Fruit fly (Drosophila melanogaster) whole organism, embryonic: ENCODE data around the gene CG43321.

Experiments
- B-H1 ChIP-seq: fragments of 200-800 bp; sonication (Bioruptor generic); IDR thresholded peaks from 3 replicates; pipeline ENCODE4 v1.3.6; 2022; ENCODE audit warnings: missing biosample characterization, missing genetic modification characterization
- Bgb ChIP-seq: fragments of 200-800 bp; sonication (Bioruptor generic); IDR thresholded peaks from 2 replicates; pipeline ENCODE4 v1.3.6; 2022; ENCODE audit warnings: missing biosample characterization, missing genetic modification characterization; ENCODE audit not compliant: partially characterized antibody
- Blimp-1 ChIP-seq: fragments of 200-800 bp; sonication (Bioruptor generic); optimal IDR thresholded peaks from 3 replicates; lab custom pipeline; 2018; ENCODE audit warnings: missing biosample characterization, missing genetic modification characterization, mild to moderate bottlenecking, moderate library complexity, missing genetic modification reagents
- CG10147 ChIP-seq: fragments of 200-800 bp; sonication (Bioruptor generic); optimal IDR thresholded peaks from 2 replicates; lab custom pipeline; 2019; ENCODE audit warnings: missing biosample characterization, mild to moderate bottlenecking, missing genetic modification characterization, moderate library complexity
- CG10321 ChIP-seq: fragments of 200-800 bp; sonication (Bioruptor generic); IDR thresholded peaks from 2 replicates; pipeline ENCODE4 v1.3.6; 2022; ENCODE audit warnings: missing biosample characterization, missing genetic modification characterization
- CG10979 ChIP-seq: fragments of 200-800 bp; sonication (Bioruptor generic); optimal IDR thresholded peaks from 2 replicates; lab custom pipeline; 2018; ENCODE audit warnings: missing biosample characterization, mild to moderate bottlenecking, missing genetic modification characterization, moderate library complexity
- CG11504 ChIP-seq: fragments of 200-800 bp; sonication (Bioruptor generic); optimal IDR thresholded peaks from 3 replicates; lab custom pipeline; 2019; ENCODE audit warnings: missing biosample characterization, mild to moderate bottlenecking, missing genetic modification characterization, moderate library complexity
- CG13296 ChIP-seq: fragments of 200-800 bp; sonication (Bioruptor generic); optimal IDR thresholded peaks from 3 replicates; lab custom pipeline; 2018; ENCODE audit warnings: missing biosample characterization, mild to moderate bottlenecking, missing genetic modification characterization
- CG14667 ChIP-seq: fragments of 200-800 bp; sonication (Bioruptor generic); IDR thresholded peaks from 2 replicates; pipeline ENCODE4 v1.3.6; 2022; ENCODE audit warnings: missing biosample characterization, missing genetic modification characterization
- CG17802 ChIP-seq: fragments of 200-800 bp; sonication (Bioruptor generic); optimal IDR thresholded peaks from 2 replicates; lab custom pipeline; 2018; ENCODE audit warnings: missing biosample characterization, mild to moderate bottlenecking, missing genetic modification characterization, moderate library complexity
- CG18262 ChIP-seq: fragments of 200-800 bp; optimal IDR thresholded peaks from 3 replicates; lab custom pipeline; 2019; ENCODE audit warnings: missing biosample characterization, mild to moderate bottlenecking, missing genetic modification characterization, moderate library complexity
- CG2129 ChIP-seq: fragments of 200-800 bp; sonication (Bioruptor generic); IDR thresholded peaks from 2 replicates; pipeline ENCODE4 v1.3.6; 2022; ENCODE audit warnings: missing biosample characterization, missing genetic modification characterization; ENCODE audit not compliant: partially characterized antibody
- CG2678 ChIP-seq: fragments of 200-800 bp; sonication (Bioruptor generic); optimal IDR thresholded peaks from 3 replicates; lab custom pipeline; 2019; ENCODE audit warnings: missing biosample characterization, mild to moderate bottlenecking, missing genetic modification characterization, moderate library complexity
- CG2889 ChIP-seq: fragments of 200-800 bp; sonication (Bioruptor generic); IDR thresholded peaks from 3 replicates; pipeline ENCODE4 v1.3.6; 2022; ENCODE audit warnings: missing biosample characterization, missing genetic modification characterization
- CG3065 ChIP-seq: fragments of 200-800 bp; sonication (Bioruptor generic); optimal IDR thresholded peaks from 2 replicates; lab custom pipeline; 2016; ENCODE audit warnings: missing biosample characterization, missing genetic modification characterization
- CG31441 ChIP-seq: fragments of 200-800 bp; sonication (Bioruptor generic); IDR thresholded peaks from 2 replicates; pipeline ENCODE4 v1.3.6; 2022; ENCODE audit warnings: missing biosample characterization, missing genetic modification characterization
- CG3838 ChIP-seq: fragments of 200-800 bp; sonication (Bioruptor generic); optimal IDR thresholded peaks from 3 replicates; lab custom pipeline; 2016; ENCODE audit warnings: missing biosample characterization, missing genetic modification characterization
- CG43689 ChIP-seq: fragments of 200-800 bp; sonication (Bioruptor generic); IDR thresholded peaks from 2 replicates; pipeline ENCODE4 v1.3.6; 2022; ENCODE audit warnings: missing biosample characterization, missing genetic modification characterization
- CG6175 ChIP-seq: fragments of 200-800 bp; sonication (Bioruptor generic); IDR thresholded peaks from 3 replicates; pipeline ENCODE4 v1.3.6; 2022; ENCODE audit warnings: missing biosample characterization, missing genetic modification characterization
- CG8290 ChIP-seq, 3 experiments: fragments of 200-800 bp; sonication (Bioruptor generic); optimal IDR thresholded peaks; 2 replicates each; lab custom pipeline; 2016 to 2019; ENCODE audit warnings: missing biosample characterization in 3 of 3, missing genetic modification characterization in 3 of 3, mild to moderate bottlenecking in 2 of 3, moderate library complexity in 1 of 3
- CG9609 ChIP-seq: fragments of 200-800 bp; sonication (Bioruptor generic); optimal IDR thresholded peaks from 3 replicates; lab custom pipeline; 2016; ENCODE audit warnings: missing biosample characterization, missing genetic modification characterization
- CG9817 ChIP-seq: fragments of 200-800 bp; sonication (Bioruptor generic); optimal IDR thresholded peaks from 2 replicates; lab custom pipeline; 2018; ENCODE audit warnings: missing biosample characterization, mild to moderate bottlenecking, missing genetic modification characterization, moderate library complexity
- Dbx ChIP-seq: fragments of 200-800 bp; sonication (Bioruptor generic); IDR thresholded peaks from 3 replicates; pipeline ENCODE4 v1.3.6; 2022; ENCODE audit warnings: missing biosample characterization, missing genetic modification characterization
- Eip74EF ChIP-seq, 2 experiments: fragments of 200-800 bp in 1 of 2; fragments of >200 bp in 1 of 2; sonication (Bioruptor generic) in 1 of 2; optimal IDR thresholded peaks; 2 replicates each; lab custom pipeline; 2017 to 2019; ENCODE audit warnings: missing biosample characterization in 2 of 2, missing genetic modification characterization in 2 of 2, mild to moderate bottlenecking in 1 of 2, moderate library complexity in 1 of 2
- Elba2 ChIP-seq: fragments of 200-800 bp; sonication (Bioruptor generic); optimal IDR thresholded peaks from 3 replicates; lab custom pipeline; 2016; ENCODE audit warnings: missing biosample characterization, missing genetic modification characterization
- Ets97D ChIP-seq: fragments of 200-800 bp; sonication (Bioruptor generic); optimal IDR thresholded peaks from 3 replicates; lab custom pipeline; 2016; ENCODE audit warnings: missing biosample characterization, missing genetic modification characterization
- Fer1 ChIP-seq: fragments of 200-800 bp; sonication (Bioruptor generic); optimal IDR thresholded peaks from 2 replicates; lab custom pipeline; 2017; ENCODE audit warnings: missing biosample characterization, mild to moderate bottlenecking, missing genetic modification characterization
- Fer2 ChIP-seq: fragments of 200-800 bp; sonication (Bioruptor generic); optimal IDR thresholded peaks from 2 replicates; lab custom pipeline; 2018; ENCODE audit warnings: missing biosample characterization, mild to moderate bottlenecking, missing genetic modification characterization, moderate library complexity
- Gsc ChIP-seq: fragments of 200-800 bp; sonication (Bioruptor generic); IDR thresholded peaks from 2 replicates; pipeline ENCODE4 v1.3.6; 2022; ENCODE audit warnings: missing biosample characterization, missing genetic modification characterization
- Hr39 ChIP-seq: fragments of >200 bp; optimal IDR thresholded peaks from 2 replicates; lab custom pipeline; 2017
- Jarid2 ChIP-seq: fragments of 200-800 bp; sonication (Bioruptor generic); optimal IDR thresholded peaks from 3 replicates; lab custom pipeline; 2017; ENCODE audit warnings: mild to moderate bottlenecking, missing biosample characterization, missing genetic modification reagents, missing genetic modification characterization
- Lpt ChIP-seq: fragments of >200 bp; optimal IDR thresholded peaks from 2 replicates; lab custom pipeline; 2018; ENCODE audit warnings: missing biosample characterization, missing genetic modification characterization
- MBD-R2 ChIP-seq: fragments of 200-800 bp; sonication (Bioruptor generic); IDR thresholded peaks from 2 replicates; pipeline ENCODE4 v1.3.6; 2022; ENCODE audit warnings: missing biosample characterization, missing genetic modification characterization
- Oli ChIP-seq: fragments of 200-800 bp; sonication (Bioruptor generic); optimal IDR thresholded peaks from 2 replicates; lab custom pipeline; 2018; ENCODE audit warnings: missing biosample characterization, mild to moderate bottlenecking, missing genetic modification characterization, moderate library complexity
- Ptx1 ChIP-seq: fragments of 200-800 bp; sonication (Bioruptor generic); IDR thresholded peaks from 2 replicates; pipeline ENCODE4 v1.3.6; 2022; ENCODE audit warnings: missing biosample characterization, missing genetic modification characterization
- TFAM ChIP-seq: fragments of 200-800 bp; sonication (Bioruptor generic); optimal IDR thresholded peaks from 2 replicates; lab custom pipeline; 2017; ENCODE audit warnings: missing biosample characterization, missing genetic modification characterization, inconsistent platforms
- cwo ChIP-seq: fragments of 200-800 bp; sonication (Bioruptor generic); optimal IDR thresholded peaks from 3 replicates; lab custom pipeline; 2017; ENCODE audit warnings: missing biosample characterization, missing genetic modification characterization, mild to moderate bottlenecking, moderate library complexity, missing genetic modification reagents
- dan ChIP-seq: fragments of 200-800 bp; sonication (Bioruptor generic); IDR thresholded peaks from 2 replicates; pipeline ENCODE4 v1.3.6; 2022; ENCODE audit warnings: missing biosample characterization, missing genetic modification characterization
- dati ChIP-seq: fragments of 200-800 bp; sonication (Bioruptor generic); IDR thresholded peaks from 2 replicates; pipeline ENCODE4 v1.3.6; 2022; ENCODE audit warnings: missing biosample characterization, missing genetic modification characterization
- en ChIP-seq: fragments of 200-800 bp; sonication (Bioruptor generic); optimal IDR thresholded peaks from 2 replicates; lab custom pipeline; 2016; ENCODE audit warnings: missing biosample characterization, missing genetic modification characterization
- esg ChIP-seq: fragments of 200-800 bp; sonication (Bioruptor generic); conservative IDR thresholded peaks from 2 replicates; pipeline ENCODE4 v1.3.6; 2022; ENCODE audit warnings: missing biosample characterization, missing genetic modification characterization
- gsb ChIP-seq: fragments of 200-800 bp; sonication (Bioruptor generic); IDR thresholded peaks from 2 replicates; pipeline ENCODE4 v1.3.6; 2022; ENCODE audit warnings: missing biosample characterization, missing genetic modification characterization
- otp ChIP-seq: fragments of 200-800 bp; sonication (Bioruptor generic); IDR thresholded peaks from 3 replicates; pipeline ENCODE4, ENCODE4 v1.3.6; 2022; ENCODE audit warnings: missing biosample characterization, missing genetic modification characterization
- pfk ChIP-seq: fragments of 200-800 bp; sonication (Bioruptor generic); optimal IDR thresholded peaks from 2 replicates; lab custom pipeline; 2018; ENCODE audit warnings: missing biosample characterization, mild to moderate bottlenecking, missing genetic modification characterization, moderate library complexity
- pho ChIP-seq: fragments of 200-800 bp; sonication (Bioruptor generic); optimal IDR thresholded peaks from 2 replicates; lab custom pipeline; 2016; ENCODE audit warnings: missing biosample characterization, missing genetic modification characterization
- sc ChIP-seq, 3 experiments: fragments of >200 bp in 2 of 3; fragments of 200-800 bp in 1 of 3; sonication (Bioruptor generic) in 1 of 3; optimal IDR thresholded peaks; 2 replicates in 2 of 3; 3 replicates in 1 of 3; lab custom pipeline; 2017; ENCODE audit warnings: mild to moderate bottlenecking in 1 of 3, missing biosample characterization in 1 of 3, missing genetic modification characterization in 1 of 3, missing genetic modification reagents in 1 of 3
- slou ChIP-seq: fragments of 200-800 bp; sonication (Bioruptor generic); optimal IDR thresholded peaks from 3 replicates; lab custom pipeline; 2016; ENCODE audit warnings: missing biosample characterization, missing genetic modification characterization
- sug ChIP-seq: fragments of 200-800 bp; optimal IDR thresholded peaks from 2 replicates; lab custom pipeline; 2019; ENCODE audit warnings: missing biosample characterization, mild to moderate bottlenecking, missing genetic modification characterization, moderate library complexity
- twi ChIP-seq: fragments of 200-800 bp; optimal IDR thresholded peaks from 2 replicates; lab custom pipeline; 2019; ENCODE audit warnings: missing biosample characterization, mild to moderate bottlenecking, missing genetic modification characterization, moderate library complexity

CG43321 gene

DNA sequence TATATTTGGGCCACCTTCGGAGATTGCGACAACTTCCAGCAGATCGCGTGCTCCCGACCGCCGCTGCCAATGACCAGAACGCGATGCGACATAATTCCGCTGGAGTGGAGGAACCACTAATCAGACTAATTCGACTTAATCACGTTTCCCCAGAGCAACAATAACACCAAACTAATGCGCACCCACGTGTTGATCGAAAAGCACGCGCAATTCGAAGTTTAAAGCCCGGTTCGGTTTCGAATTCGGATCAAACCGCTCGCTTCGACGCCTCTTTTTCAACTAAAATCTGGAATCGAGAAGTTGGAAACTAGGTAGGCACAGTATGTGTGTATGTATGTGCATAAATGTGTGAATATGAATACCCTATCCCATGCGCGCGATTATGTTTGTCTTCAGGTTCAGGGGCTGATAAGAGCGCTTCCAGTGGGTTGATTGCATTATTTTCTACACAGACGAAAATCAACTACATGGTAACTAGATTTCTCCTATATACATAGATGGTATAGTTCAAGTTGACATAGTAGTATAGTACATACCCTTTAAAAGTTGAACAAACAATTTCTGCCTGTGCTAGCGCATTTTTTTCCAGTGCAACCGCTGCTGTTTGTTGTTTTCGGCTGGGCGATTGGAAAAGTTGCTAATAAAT, 11.7 kb downstream of the CG43321 start, which contains the start of gene Gart (continued):
- peak; percentile 68; the same call in 2 of the 3 replicates for TF ChIP-seq CG2889 (GFP tag; lab: Robert Waterston, UW)
- peak; percentile 98 for TF ChIP-seq cwo (GFP tag; lab: Kevin White, UChicago)
- peak; percentile 57 for TF ChIP-seq MBD-R2 (GFP tag; lab: Robert Waterston, UW)
- peak; percentile 70; the same call in 2 of the 3 replicates for TF ChIP-seq otp (GFP tag; lab: Robert Waterston, UW)
- TF ChIP-seq CG18262 (tag; lab: Kevin White, UChicago): peak; percentile 8
- TF ChIP-seq CG10147 (GFP tag; lab: Kevin White, UChicago): peak; percentile 8
- no peak for TF ChIP-seq CG10321 (GFP tag; lab: Robert Waterston, UW)
- no peak for TF ChIP-seq Elba2
- no peak for TF ChIP-seq dan (GFP tag; lab: Robert Waterston, UW)
- no peak for TF ChIP-seq CG3838 (GFP tag; lab: Kevin White, UChicago)
- peak; percentile 30 for TF ChIP-seq twi (tag; lab: Kevin White, UChicago)
- TF ChIP-seq pfk: no peak
- no peak for TF ChIP-seq Jarid2 (GFP tag; lab: Kevin White, UChicago)
- TF ChIP-seq Dbx (GFP tag; lab: Robert Waterston, UW): peak; percentile 63; the same call in 2 of the 3 replicates
- TF ChIP-seq CG31441 (GFP tag; lab: Robert Waterston, UW): no peak
- TF ChIP-seq esg: peak; percentile 51
- no peak for TF ChIP-seq Hr39 (lab: Kevin White, UChicago)
- peak in 1 of 2 experiments; percentile 55 for TF ChIP-seq Eip74EF (GFP tag; optimal IDR thresholded peaks at IDR 0.05; lab: Kevin White, UChicago)
- TF ChIP-seq Ptx1 (GFP tag; lab: Robert Waterston, UW): peak; percentile 74
- TF ChIP-seq Lpt (GFP tag; lab: Kevin White, UChicago): no peak
- TF ChIP-seq B-H1 (GFP tag; lab: Robert Waterston, UW): no peak; the same call in 2 of the 3 replicates
- TF ChIP-seq CG9817: no peak
- no peak for TF ChIP-seq TFAM (GFP tag; lab: Kevin White, UChicago)
- TF ChIP-seq CG43689 (GFP tag; lab: Robert Waterston, UW): no peak; the same call in 1 of the 2 replicates
- no peak for TF ChIP-seq Gsc
- no peak for TF ChIP-seq CG13296 (GFP tag; lab: Kevin White, UChicago)
- TF ChIP-seq sug (tag; lab: Kevin White, UChicago): peak; percentile 89
- no peak for TF ChIP-seq CG6175
- no peak for TF ChIP-seq gsb
- peak; percentile 66 for TF ChIP-seq pho (GFP tag; lab: Kevin White, UChicago)
- peak; percentile 68 for TF ChIP-seq Oli (tag; lab: Kevin White, UChicago)
- TF ChIP-seq CG2678: no peak
- TF ChIP-seq CG14667 (GFP tag; lab: Robert Waterston, UW): no peak
- no peak for TF ChIP-seq CG11504 (tag; lab: Kevin White, UChicago)
- peak; percentile 18 for TF ChIP-seq Ets97D (GFP tag; lab: Kevin White, UChicago)
- TF ChIP-seq CG8290 (GFP tag; optimal IDR thresholded peaks at IDR 0.05; lab: Kevin White, UChicago): no peak
- no peak for TF ChIP-seq CG8290 (tag; optimal IDR thresholded peaks at IDR 0.05; lab: Kevin White, UChicago)
- TF ChIP-seq Fer1 (GFP tag; lab: Kevin White, UChicago): no peak
- no peak for TF ChIP-seq Blimp-1
- TF ChIP-seq sc (optimal IDR thresholded peaks at IDR 0.05; lab: Kevin White, UChicago): no peak
- peak; percentile 67 for TF ChIP-seq sc (GFP tag; optimal IDR thresholded peaks at IDR 0.05; lab: Kevin White, UChicago)
- TF ChIP-seq en: no peak
- TF ChIP-seq dati: no peak
- TF ChIP-seq Fer2: no peak
- TF ChIP-seq CG3065 (GFP tag; lab: Kevin White, UChicago): no peak
- peak; percentile 69 for TF ChIP-seq CG9609
- TF ChIP-seq slou: peak; percentile 18
- TF ChIP-seq Bgb (GFP tag; lab: Robert Waterston, UW): no peak; the same call in 1 of the 2 replicates
- TF ChIP-seq CG10979: peak; percentile 54
- no peak for TF ChIP-seq CG17802 (tag; lab: Kevin White, UChicago)
- no peak for TF ChIP-seq CG2129 (GFP tag; lab: Robert Waterston, UW)
